Worm (Caenorhabditis elegans) whole organism, L4 larva: Measurements from ENCODE around the gene K02F6.3.

Experiments
- lin-1 ChIP-seq: fragments of 200-800 bp; sonication (Bioruptor generic); IDR thresholded peaks from 2 replicates; pipeline ENCODE4 v1.3.6; 2022; ENCODE audit warnings: missing genetic modification reagents, missing genetic modification characterization, missing compliant biosample characterization
- lin-38 ChIP-seq: fragments of 200-800 bp; sonication (Bioruptor generic); IDR thresholded peaks from 2 replicates; pipeline ENCODE4 v1.3.6; 2022; ENCODE audit warnings: missing genetic modification reagents, missing genetic modification characterization, missing compliant biosample characterization

DNA sequence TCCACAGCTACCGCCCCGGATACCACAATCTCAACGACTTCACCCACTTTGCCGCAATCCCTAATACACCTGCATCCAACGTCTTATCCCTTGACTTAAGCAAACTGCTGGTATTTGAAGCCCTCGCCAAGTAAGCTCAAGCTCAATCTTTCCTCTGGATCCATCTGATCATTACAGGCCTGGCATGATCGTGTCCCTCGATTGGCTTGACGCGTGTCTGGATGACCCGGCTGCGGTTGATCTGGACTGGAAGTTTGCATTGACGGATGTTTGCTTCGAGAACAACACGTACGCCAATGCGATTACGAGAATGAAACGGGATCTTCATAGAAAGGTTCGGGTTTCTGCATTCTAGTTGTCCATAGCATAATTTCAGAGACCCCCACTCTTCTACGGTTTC is 54.9 kb downstream of the K02F6.3 start:
- TF ChIP-seq lin-38 (GFP tag; lab: Robert Waterston, UW) = no peak
- no peak for TF ChIP-seq lin-1 (GFP tag; lab: Robert Waterston, UW)
